Worm (Caenorhabditis elegans): ENCODE measurements around the gene T05B9.2.
A peak's percentile ranks its signal among the peaks of the same experiment; 100 is the strongest.

Gene T05B9.2

ce11 chrII:11237099-11237498, 18.5 kb upstream of the T05B9.2 start, which contains the start of gene fndc-1:
Gene fndc-1 (minus strand): TSS chrII:11237325.
- TF ChIP-seq ama-1 (optimal IDR thresholded peaks at IDR 0.05) (peak; percentile 25), lsy-12 (tag; optimal IDR thresholded peaks at IDR 0.05) (no peak)

DNA sequence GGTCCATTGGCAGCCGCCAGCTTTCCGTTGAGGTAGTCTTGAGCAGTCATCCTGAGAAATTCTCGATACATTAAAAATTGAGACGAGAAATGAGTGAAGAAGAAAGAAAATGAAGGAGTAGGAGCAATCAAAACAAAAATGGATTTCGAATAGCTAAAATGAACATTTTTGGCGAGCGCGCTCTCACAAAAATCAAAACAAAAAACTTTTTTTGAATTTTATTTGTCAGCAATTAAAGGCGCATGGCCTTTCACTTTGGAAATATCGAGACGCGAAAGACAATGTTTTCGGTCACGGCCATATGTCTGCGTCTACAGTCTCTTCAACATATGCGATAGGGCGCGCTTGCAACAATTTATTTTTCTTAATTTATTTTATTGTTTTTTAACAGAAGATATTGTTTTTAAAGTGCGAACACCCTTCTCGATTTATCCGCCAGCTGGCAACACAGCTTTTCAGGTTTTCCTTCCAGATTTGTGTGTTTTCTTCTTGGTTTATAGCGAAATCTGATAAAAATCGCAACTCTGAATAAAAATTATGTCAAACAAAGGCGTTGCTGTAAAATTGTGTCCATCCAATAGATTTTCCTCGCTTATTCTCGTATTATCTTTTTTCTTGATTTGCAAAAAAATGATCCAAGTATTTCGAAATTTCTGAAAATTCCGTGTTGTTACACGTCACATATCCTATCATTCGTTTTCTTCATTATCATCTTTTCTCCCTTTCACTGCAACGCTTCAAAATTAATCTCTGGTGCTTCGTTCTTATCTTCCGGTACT, 16.6 kb upstream of the T05B9.2 start, which contains the start of the genes rpn-9 and T06D8.9:
TSS of gene rpn-9 (minus strand) at position 51 of the 779 bp plus-strand sequence.
TSS of gene T06D8.9 (plus strand) at position 729 of the 779 bp plus-strand sequence.
- TF ChIP-seq aly-2 (tag; optimal IDR thresholded peaks at IDR 0.05), result no peak
- TF ChIP-seq egl-5 (tag; optimal IDR thresholded peaks at IDR 0.05), result peak; percentile 91
- no peak for TF ChIP-seq ztf-11 (tag; optimal IDR thresholded peaks at IDR 0.05)
- peak; percentile 77 for TF ChIP-seq lin-39 (tag; optimal IDR thresholded peaks at IDR 0.05)
- no peak for TF ChIP-seq zag-1 (tag; optimal IDR thresholded peaks at IDR 0.05)
- no peak for TF ChIP-seq nhr-67 (tag; optimal IDR thresholded peaks at IDR 0.05)
- peak; percentile 59 for TF ChIP-seq nhr-25 (tag; optimal IDR thresholded peaks at IDR 0.05)
- TF ChIP-seq nhr-76 (tag; optimal IDR thresholded peaks at IDR 0.05), result no peak
- peak; percentile 95 for TF ChIP-seq pha-4 (tag; optimal IDR thresholded peaks at IDR 0.05)
- peak; percentile 53 for TF ChIP-seq elt-2 (tag; optimal IDR thresholded peaks at IDR 0.05)
- peak; percentile 90 for TF ChIP-seq snpc-4 (tag; optimal IDR thresholded peaks at IDR 0.05)
- TF ChIP-seq skn-1 (tag; optimal IDR thresholded peaks at IDR 0.05), result peak; percentile 84
- no peak for TF ChIP-seq daf-12 (tag; optimal IDR thresholded peaks at IDR 0.05)
- no peak for TF ChIP-seq fkh-2 (tag; optimal IDR thresholded peaks at IDR 0.05)
- peak; percentile 86 for TF ChIP-seq nhr-23 (tag; optimal IDR thresholded peaks at IDR 0.05)
- TF ChIP-seq pqm-1 (tag; optimal IDR thresholded peaks at IDR 0.05), result peak; percentile 63
- TF ChIP-seq tbx-2 (tag; optimal IDR thresholded peaks at IDR 0.05), result no peak
- peak; percentile 64 for TF ChIP-seq nhr-43 (tag; optimal IDR thresholded peaks at IDR 0.05; ENCODE audit: poor library complexity, severe bottlenecking)
- no peak for TF ChIP-seq ceh-28 (tag; optimal IDR thresholded peaks at IDR 0.05)
- TF ChIP-seq lsy-12 (tag; optimal IDR thresholded peaks at IDR 0.05), result peak; percentile 24
- no peak for TF ChIP-seq mdl-1 (tag; optimal IDR thresholded peaks at IDR 0.05)
- no peak for TF ChIP-seq nhr-237 (tag; optimal IDR thresholded peaks at IDR 0.05)
- no peak for TF ChIP-seq ceh-16 (tag; optimal IDR thresholded peaks at IDR 0.05)
- peak; percentile 37 for TF ChIP-seq R02D3.7 (tag; optimal IDR thresholded peaks at IDR 0.05)
- peak; percentile 62 for TF ChIP-seq jun-1 (tag; optimal IDR thresholded peaks at IDR 0.05)
- TF ChIP-seq ama-1 (optimal IDR thresholded peaks at IDR 0.05), result peak; percentile 44
- no peak for TF ChIP-seq ceh-82 (tag; optimal IDR thresholded peaks at IDR 0.05)
- no peak for TF ChIP-seq ceh-9 (tag; optimal IDR thresholded peaks at IDR 0.05)
- no peak for TF ChIP-seq mml-1 (tag; optimal IDR thresholded peaks at IDR 0.05)
- no peak for TF ChIP-seq egl-27 (tag; optimal IDR thresholded peaks at IDR 0.05)
- no peak for TF ChIP-seq nhr-28 (tag; optimal IDR thresholded peaks at IDR 0.05)
- TF ChIP-seq hmg-11 (tag; optimal IDR thresholded peaks at IDR 0.05), result peak; percentile 62
- TF ChIP-seq unc-39 (tag; optimal IDR thresholded peaks at IDR 0.05), result no peak
- no peak for TF ChIP-seq ztf-4 (tag; optimal IDR thresholded peaks at IDR 0.05)
- TF ChIP-seq lin-15B (tag; optimal IDR thresholded peaks at IDR 0.05), result peak; percentile 97
- peak; percentile 90 for TF ChIP-seq nfya-1 (tag; optimal IDR thresholded peaks at IDR 0.05; ENCODE audit: insufficient read depth)
- peak; percentile 44 for TF ChIP-seq elt-1 (tag; optimal IDR thresholded peaks at IDR 0.05)

ce11 chrII:11240214-11240613, 15.4 kb upstream of the T05B9.2 start:
- TF ChIP-seq nhr-12 (tag; optimal IDR thresholded peaks at IDR 0.05) (no peak), ceh-16 (tag; optimal IDR thresholded peaks at IDR 0.05) (no peak), elt-2 (tag; optimal IDR thresholded peaks at IDR 0.05) (no peak), lin-39 (tag; optimal IDR thresholded peaks at IDR 0.05) (no peak), skn-1 (tag; optimal IDR thresholded peaks at IDR 0.05) (no peak)

- no peak for TF ChIP-seq eor-1 (tag; optimal IDR thresholded peaks at IDR 0.05)
- no peak for TF ChIP-seq ztf-11 (tag; optimal IDR thresholded peaks at IDR 0.05)
- no peak for TF ChIP-seq nhr-76 (tag; optimal IDR thresholded peaks at IDR 0.05)
- no peak for TF ChIP-seq fkh-2 (tag; optimal IDR thresholded peaks at IDR 0.05)
- no peak for TF ChIP-seq egl-5 (tag; optimal IDR thresholded peaks at IDR 0.05)
- no peak for TF ChIP-seq pha-4 (tag; optimal IDR thresholded peaks at IDR 0.05)
- TF ChIP-seq daf-12 (tag; optimal IDR thresholded peaks at IDR 0.05), result no peak
- TF ChIP-seq elt-2 (tag; optimal IDR thresholded peaks at IDR 0.05), result no peak
Observed at ce11 chrII:11240963-11241362, 14.7 kb upstream of the T05B9.2 start.
